Worm (Caenorhabditis elegans): Measurements from ENCODE around the gene gcy-8.
A peak's percentile ranks its signal among the peaks of the same experiment; 100 is the strongest.

- TF ChIP-seq mdl-1 (tag; optimal IDR thresholded peaks at IDR 0.05) = no peak
- TF ChIP-seq lin-39 (tag; optimal IDR thresholded peaks at IDR 0.05) = no peak
- no peak for TF ChIP-seq elt-3 (tag; optimal IDR thresholded peaks at IDR 0.05)
- no peak for TF ChIP-seq unc-62 (GFP tag; optimal IDR thresholded peaks at IDR 0.05)
- TF ChIP-seq nhr-6 (tag; optimal IDR thresholded peaks at IDR 0.05) = no peak
- TF ChIP-seq nhr-23 (tag; optimal IDR thresholded peaks at IDR 0.05) = no peak
- TF ChIP-seq zag-1 (tag; optimal IDR thresholded peaks at IDR 0.05) = no peak
- TF ChIP-seq blmp-1 (tag; optimal IDR thresholded peaks at IDR 0.05; ENCODE audit: insufficient read depth) = no peak
- no peak for TF ChIP-seq ztf-11 (tag; optimal IDR thresholded peaks at IDR 0.05)
- peak in 1 of 2 experiments; percentile 32 for TF ChIP-seq lsy-2 (tag; optimal IDR thresholded peaks at IDR 0.05)
- TF ChIP-seq crh-2 (tag; optimal IDR thresholded peaks at IDR 0.05) = no peak
- TF ChIP-seq C34F6.9 (tag; optimal IDR thresholded peaks at IDR 0.05) = peak; percentile 50
- no peak for TF ChIP-seq nhr-237 (tag; optimal IDR thresholded peaks at IDR 0.05)
- TF ChIP-seq lin-13 (GFP tag; optimal IDR thresholded peaks at IDR 0.05) = peak; percentile 28
Measured at ce11 chrIV:7926102-7926840, 1.7 kb upstream of the gcy-8 start, which contains the start of gene rps-2.

Data from whole organism, L2 larva.